Worm (Caenorhabditis elegans) whole organism, young adult: Measurements from ENCODE around the gene rpia-1.

Experiments
- aptf-3 ChIP-seq: fragments of 200-800 bp; sonication (Bioruptor generic); IDR thresholded peaks from 2 replicates; pipeline ENCODE4 v1.3.6; 2022; ENCODE audit warnings: missing genetic modification characterization, missing compliant biosample characterization
- cebp-1 ChIP-seq, 2 experiments: fragments of 200-800 bp in 1 of 2; sonication (Bioruptor generic) in 1 of 2; sonication (generic microtip) in 1 of 2; IDR thresholded peaks in 1 of 2; optimal IDR thresholded peaks in 1 of 2; 2 replicates each; pipeline versions ENCODE4 v1.3.6 to Lab custom; 2017 to 2022; ENCODE audit warnings: missing compliant biosample characterization in 2 of 2, missing genetic modification characterization in 2 of 2, mild to moderate bottlenecking in 1 of 2, missing genetic modification reagents in 1 of 2, moderate library complexity in 1 of 2
- ets-4 ChIP-seq: fragments of 200-800 bp; sonication (Bioruptor generic); optimal IDR thresholded peaks from 2 replicates; lab custom pipeline; 2018; ENCODE audit warnings: mild to moderate bottlenecking, missing genetic modification characterization, missing compliant biosample characterization
- him-1 ChIP-seq: sonication (generic microtip); optimal IDR thresholded peaks from 2 replicates; lab custom pipeline; 2016; ENCODE audit warnings: missing genotype, missing genetic modification reagents, missing genetic modification characterization, missing compliant biosample characterization
- nhr-90 ChIP-seq: sonication (generic microtip); optimal IDR thresholded peaks from 2 replicates; lab custom pipeline; 2016; ENCODE audit warnings: missing genotype, mild to moderate bottlenecking, missing genetic modification characterization, missing compliant biosample characterization
- unc-62 ChIP-seq: fragments of 150-350 bp; optimal IDR thresholded peaks from 2 replicates; lab custom pipeline; 2014; ENCODE audit warnings: missing biosample characterization, missing genetic modification reagents, missing genetic modification characterization

DNA sequence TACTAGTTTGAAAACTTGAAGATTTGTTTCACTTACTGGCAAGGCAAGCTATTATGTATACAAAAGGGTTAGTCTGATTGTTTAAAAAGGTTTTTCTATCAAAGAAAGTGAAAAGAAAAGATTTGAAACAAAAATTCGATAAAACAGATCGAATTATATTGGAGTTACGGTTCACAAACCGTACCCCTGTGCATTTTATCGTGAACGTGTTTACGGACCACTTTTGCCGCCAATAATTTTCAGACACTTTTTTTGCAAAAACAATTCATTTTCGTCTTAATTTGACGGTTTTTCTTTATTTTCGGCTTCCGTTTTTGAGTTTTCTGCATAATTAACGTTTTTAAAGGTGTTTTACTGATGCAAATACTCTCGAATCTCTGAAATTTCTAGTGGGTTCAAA is 42.3 kb downstream of the rpia-1 start:
- no peak for TF ChIP-seq cebp-1 (GFP tag; IDR thresholded peaks at IDR 0.05; lab: Robert Waterston, UW)
- no peak for TF ChIP-seq cebp-1 (tag; optimal IDR thresholded peaks at IDR 0.05; lab: Kevin White, UChicago)
- no peak for TF ChIP-seq him-1 (tag; lab: Kevin White, UChicago)
- TF ChIP-seq aptf-3 (GFP tag; lab: Robert Waterston, UW): no peak
- no peak for TF ChIP-seq unc-62 (GFP tag; lab: Kevin White, UChicago)
- no peak for TF ChIP-seq nhr-90 (tag; lab: Kevin White, UChicago)
- no peak for TF ChIP-seq ets-4
